Fruit fly (Drosophila melanogaster) whole organism, pupa: ENCODE results near the gene Obp93a.

ENCODE experiments used
- CG10348 ChIP-seq: fragments of 200-800 bp; sonication (Bioruptor generic); IDR thresholded peaks from 2 replicates; pipeline ENCODE4 v1.3.6; 2022; ENCODE audit warnings: missing biosample characterization, missing genetic modification characterization
- CG12605 ChIP-seq: fragments of 200-800 bp; sonication (Bioruptor generic); IDR thresholded peaks from 2 replicates; pipeline ENCODE4 v1.3.6; 2022; ENCODE audit warnings: missing biosample characterization, missing genetic modification characterization
- CG9948 ChIP-seq: fragments of 200-800 bp; sonication (Bioruptor generic); optimal IDR thresholded peaks from 2 replicates; lab custom pipeline; 2018; ENCODE audit warnings: missing biosample characterization, mild to moderate bottlenecking, missing genetic modification characterization, moderate library complexity
- D1 ChIP-seq: fragments of 200-800 bp; sonication (Bioruptor generic); optimal IDR thresholded peaks from 2 replicates; lab custom pipeline; 2018; ENCODE audit warnings: missing biosample characterization, mild to moderate bottlenecking, missing genetic modification characterization, moderate library complexity
- Ets98B ChIP-seq: fragments of 200-800 bp; sonication (Bioruptor generic); IDR thresholded peaks from 2 replicates; pipeline ENCODE4 v1.3.6; 2022; ENCODE audit warnings: missing biosample characterization, missing genetic modification characterization
- Pif1A ChIP-seq: fragments of 200-800 bp; sonication (Bioruptor generic); optimal IDR thresholded peaks from 3 replicates; lab custom pipeline; 2016; ENCODE audit warnings: missing biosample characterization, missing genetic modification characterization
- Pif1B ChIP-seq: fragments of 200-800 bp; sonication (Bioruptor generic); optimal IDR thresholded peaks from 3 replicates; lab custom pipeline; 2016; ENCODE audit warnings: missing biosample characterization, missing genetic modification characterization
- Snoo ChIP-seq: fragments of 200-800 bp; sonication (Bioruptor generic); optimal IDR thresholded peaks from 3 replicates; lab custom pipeline; 2017; ENCODE audit warnings: missing biosample characterization, mild to moderate bottlenecking, missing genetic modification characterization, inconsistent platforms
- gl ChIP-seq: fragments of 200-800 bp; sonication (Bioruptor generic); optimal IDR thresholded peaks from 2 replicates; lab custom pipeline; 2018; ENCODE audit warnings: missing biosample characterization, mild to moderate bottlenecking, missing genetic modification characterization

dm6 chr3R:21080876-21081586 lies 48.5 kb downstream of the Obp93a start, which contains the start of gene HHEX:
- TF ChIP-seq Pif1A (GFP tag; lab: Kevin White, UChicago), result no peak
- no peak for TF ChIP-seq D1
- no peak for TF ChIP-seq CG9948
- TF ChIP-seq Ets98B (GFP tag; lab: Robert Waterston, UW), result no peak
- TF ChIP-seq CG12605 (GFP tag; lab: Robert Waterston, UW), result no peak
- TF ChIP-seq Pif1B (GFP tag; lab: Kevin White, UChicago), result no peak
- no peak for TF ChIP-seq CG10348 (GFP tag; lab: Robert Waterston, UW)
- no peak for TF ChIP-seq gl
- TF ChIP-seq Snoo (tag; lab: Kevin White, UChicago), result no peak
